Fruit fly (Drosophila melanogaster): ENCODE measurements around the gene Or22a.

Gene Or22a

DNA sequence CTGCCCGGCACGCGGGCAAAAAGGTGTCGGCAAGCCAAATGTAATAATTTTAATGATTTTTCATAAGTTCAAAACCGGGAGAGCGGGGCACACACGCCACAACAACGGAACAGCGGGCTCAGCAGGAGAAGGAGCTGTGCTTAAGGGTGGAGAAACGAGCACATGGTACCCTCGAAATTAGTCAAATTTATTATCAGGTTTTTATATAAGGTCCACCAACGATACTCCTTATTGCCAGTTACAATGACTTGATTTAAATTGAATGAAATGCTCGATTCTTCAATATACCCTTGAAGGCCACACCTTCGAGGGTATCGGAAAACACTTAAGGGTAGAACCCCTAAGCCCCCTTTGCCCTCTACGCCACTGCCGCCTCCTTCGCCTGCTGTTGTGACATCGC lies 46.9 kb upstream of the Or22a start (continued):
- no peak for TF ChIP-seq eve (GFP tag; optimal IDR thresholded peaks at IDR 0.05)
- TF ChIP-seq Nf-YA (GFP tag; IDR thresholded peaks at IDR 0.05) = peak; percentile 61; the same call in 1 of the 2 replicates
- TF ChIP-seq maf-S (GFP tag; optimal IDR thresholded peaks at IDR 0.05) = no peak
- TF ChIP-seq Vsx1 (GFP tag; optimal IDR thresholded peaks at IDR 0.05) = no peak
- no peak for TF ChIP-seq CG12299 (tag; optimal IDR thresholded peaks at IDR 0.05)
- TF ChIP-seq CG34376 (GFP tag; optimal IDR thresholded peaks at IDR 0.05) = no peak
- no peak for TF ChIP-seq Dll (GFP tag; IDR thresholded peaks at IDR 0.05; ENCODE audit: partially characterized antibody)
- peak; percentile 51 for TF ChIP-seq CG4730 (GFP tag; IDR thresholded peaks at IDR 0.05)
- TF ChIP-seq CG6654 (GFP tag; optimal IDR thresholded peaks at IDR 0.05) = no peak
- TF ChIP-seq CG4707 (GFP tag; optimal IDR thresholded peaks at IDR 0.05) = no peak
- TF ChIP-seq sr (GFP tag; IDR thresholded peaks at IDR 0.05) = no peak
- TF ChIP-seq Lpt (GFP tag; optimal IDR thresholded peaks at IDR 0.05) = no peak
- TF ChIP-seq NFAT (GFP tag; IDR thresholded peaks at IDR 0.05) = no peak
- TF ChIP-seq chif (GFP tag; optimal IDR thresholded peaks at IDR 0.05) = peak; percentile 19 to 61
- TF ChIP-seq CG6175 (GFP tag; IDR thresholded peaks at IDR 0.05) = no peak
- TF ChIP-seq C15 (GFP tag; IDR thresholded peaks at IDR 0.05) = no peak
- no peak for TF ChIP-seq inv (GFP tag; IDR thresholded peaks at IDR 0.05; ENCODE audit: partially characterized antibody)
- TF ChIP-seq ftz-f1 (GFP tag; optimal IDR thresholded peaks at IDR 0.05) = no peak
- TF ChIP-seq disco-r (GFP tag; optimal IDR thresholded peaks at IDR 0.05) = peak; percentile 21
- TF ChIP-seq CG8765 (GFP tag; IDR thresholded peaks at IDR 0.05) = peak; percentile 80
- TF ChIP-seq nom (GFP tag; optimal IDR thresholded peaks at IDR 0.05) = no peak
- no peak for TF ChIP-seq HmgD (GFP tag; optimal IDR thresholded peaks at IDR 0.05)
- TF ChIP-seq CG11696 (GFP tag; IDR thresholded peaks at IDR 0.05) = peak; percentile 36; the same call in 1 of the 2 replicates
- peak; percentile 56 for TF ChIP-seq CG11504 (tag; optimal IDR thresholded peaks at IDR 0.05)
- TF ChIP-seq CG13424 (tag; optimal IDR thresholded peaks at IDR 0.05) = peak; percentile 36
- no peak for TF ChIP-seq CG10565 (GFP tag; optimal IDR thresholded peaks at IDR 0.05)
- TF ChIP-seq CG8924 (tag; optimal IDR thresholded peaks at IDR 0.05) = peak; percentile 52
- TF ChIP-seq stwl (tag; optimal IDR thresholded peaks at IDR 0.05) = no peak
- TF ChIP-seq Hr51 (GFP tag; optimal IDR thresholded peaks at IDR 0.05) = peak; percentile 4 to 14
- TF ChIP-seq CG33557 (GFP tag; optimal IDR thresholded peaks at IDR 0.05) = no peak
- 0 out of 2 replicates have a peak, but pooled peaks have one; percentile 12 for TF ChIP-seq dimm (GFP tag; IDR thresholded peaks at IDR 0.05)
- peak; percentile 68 for TF ChIP-seq CG32772 (GFP tag; IDR thresholded peaks at IDR 0.05)
- TF ChIP-seq cg (GFP tag; optimal IDR thresholded peaks at IDR 0.05) = no peak
- TF ChIP-seq CG9727 (GFP tag; optimal IDR thresholded peaks at IDR 0.05) = peak; percentile 66
- TF ChIP-seq row (GFP tag; IDR thresholded peaks at IDR 0.05) = peak; percentile 85
- no peak for TF ChIP-seq CG8478 (optimal IDR thresholded peaks at IDR 0.05)
- no peak for TF ChIP-seq CG17568 (GFP tag; optimal IDR thresholded peaks at IDR 0.05)
- peak; percentile 35 for TF ChIP-seq pnt (GFP tag; optimal IDR thresholded peaks at IDR 0.05)
- TF ChIP-seq sc (optimal IDR thresholded peaks at IDR 0.05) = no peak
- peak; percentile 16 for TF ChIP-seq sc (GFP tag; optimal IDR thresholded peaks at IDR 0.05)
- TF ChIP-seq CG13775 (GFP tag; optimal IDR thresholded peaks at IDR 0.05) = peak; percentile 30
- peak; percentile 37; the same call in 1 of the 3 replicates for TF ChIP-seq gce (GFP tag; IDR thresholded peaks at IDR 0.05)
